Fruit fly (Drosophila melanogaster): Measurements from ENCODE around the gene CG43342.

The CG43342 gene

dm6 chr3R:22420911-22421310 lies 39.8 kb downstream of the CG43342 start, which contains the start of the genes Nop56 and mats (continued):
- TF ChIP-seq crc (GFP tag; optimal IDR thresholded peaks at IDR 0.05) (no peak), unc-4 (GFP tag; IDR thresholded peaks at IDR 0.05; ENCODE audit: partially characterized antibody) (0 out of 2 replicates have a peak, but pooled peaks have one; percentile 38), E2f2 (GFP tag; IDR thresholded peaks at IDR 0.05) (peak; percentile 23; the same call in 1 of the 2 replicates), sug (tag; optimal IDR thresholded peaks at IDR 0.05) (peak; percentile 33), grn (GFP tag; optimal IDR thresholded peaks at IDR 0.05) (peak; percentile 48), CG12659 (GFP tag; optimal IDR thresholded peaks at IDR 0.05) (peak; percentile 72), phol (tag; optimal IDR thresholded peaks at IDR 0.05) (peak; percentile 48), amos (GFP tag; IDR thresholded peaks at IDR 0.05; ENCODE audit: partially characterized antibody) (peak; percentile 13; the same call in 1 of the 2 replicates), CG11093 (GFP tag; IDR thresholded peaks at IDR 0.05) (no peak), cad (GFP tag; optimal IDR thresholded peaks at IDR 0.05) (no peak), Ptx1 (GFP tag; IDR thresholded peaks at IDR 0.05) (no peak), ftz-f1 (GFP tag; optimal IDR thresholded peaks at IDR 0.05) (peak; percentile 45), Opbp (GFP tag; IDR thresholded peaks at IDR 0.05; ENCODE audit: partially characterized antibody) (peak; percentile 29; the same call in 1 of the 3 replicates), Dbx (GFP tag; IDR thresholded peaks at IDR 0.05) (0 out of 3 replicates have a peak, but pooled peaks have one; percentile 28), CG30020 (tag; optimal IDR thresholded peaks at IDR 0.05) (peak; percentile 48), sens (GFP tag) (peak; percentile 74), CG2889 (GFP tag; IDR thresholded peaks at IDR 0.05) (no peak), emc (GFP tag; optimal IDR thresholded peaks at IDR 0.05) (no peak), CG15479 (GFP tag; optimal IDR thresholded peaks at IDR 0.05) (peak; percentile 43), nerfin-1 (tag; optimal IDR thresholded peaks at IDR 0.05) (peak; percentile 29), CG15601 (tag; optimal IDR thresholded peaks at IDR 0.05) (peak; percentile 25), cwo (GFP tag; optimal IDR thresholded peaks at IDR 0.05) (peak; percentile 63), Mad (GFP tag; optimal IDR thresholded peaks at IDR 0.05) (peak; percentile 22), sob (GFP tag; IDR thresholded peaks at IDR 0.05) (peak; percentile 10; the same call in 1 of the 2 replicates), Scr (GFP tag; IDR thresholded peaks at IDR 0.05; ENCODE audit: partially characterized antibody) (peak; percentile 35; the same call in 1 of the 2 replicates), NC2β (GFP tag; optimal IDR thresholded peaks at IDR 0.05) (peak; percentile 16), CG10267 (tag; optimal IDR thresholded peaks at IDR 0.05) (peak; percentile 62), gro (GFP tag; optimal IDR thresholded peaks at IDR 0.05) (peak; percentile 30), Lpt (GFP tag; optimal IDR thresholded peaks at IDR 0.05) (no peak), CG7271 (tag; optimal IDR thresholded peaks at IDR 0.05) (no peak), CG34376 (GFP tag; optimal IDR thresholded peaks at IDR 0.05) (peak; percentile 17), CG17385 (GFP tag; optimal IDR thresholded peaks at IDR 0.05) (peak; percentile 2), C15 (GFP tag; IDR thresholded peaks at IDR 0.05) (no peak), ci (GFP tag; IDR thresholded peaks at IDR 0.05) (peak; percentile 43; the same call in 2 of the 3 replicates), CG1603 (tag; optimal IDR thresholded peaks at IDR 0.05) (peak; percentile 74), CG5180 (GFP tag; optimal IDR thresholded peaks at IDR 0.05) (peak; percentile 64), CG17359 (tag; optimal IDR thresholded peaks at IDR 0.05) (peak; percentile 20), PHDP (tag; optimal IDR thresholded peaks at IDR 0.05) (no peak), D19A (tag; optimal IDR thresholded peaks at IDR 0.05) (no peak), tin (GFP tag; optimal IDR thresholded peaks at IDR 0.05) (no peak), HmgD (GFP tag; optimal IDR thresholded peaks at IDR 0.05) (no peak), Nf-YB (GFP tag; optimal IDR thresholded peaks at IDR 0.05) (peak; percentile 4), Ada2b (GFP tag; IDR thresholded peaks at IDR 0.05) (no peak), vvl (GFP tag; IDR thresholded peaks at IDR 0.05) (peak; percentile 44; the same call in 1 of the 2 replicates), CG4404 (GFP tag; IDR thresholded peaks at IDR 0.05) (no peak), MESR4 (GFP tag; optimal IDR thresholded peaks at IDR 0.05) (peak; percentile 95), sd (tag; optimal IDR thresholded peaks at IDR 0.05) (peak; percentile 79), CG11398 (GFP tag; optimal IDR thresholded peaks at IDR 0.05) (no peak), ranshi (GFP tag; IDR thresholded peaks at IDR 0.05) (no peak), CG14710 (tag; optimal IDR thresholded peaks at IDR 0.05) (peak; percentile 74)
